Worm (Caenorhabditis elegans) whole organism, early embryonic: ENCODE data around the gene T16G12.4.

Experiments used
- B0310.2 ChIP-seq: sonication (generic microtip); optimal IDR thresholded peaks from 2 replicates; lab custom pipeline; 2016; ENCODE audit warnings: mild to moderate bottlenecking, missing genetic modification characterization, missing compliant biosample characterization
- ama-1 ChIP-seq: fragments of 150-350 bp; optimal IDR thresholded peaks from 2 replicates; lab custom pipeline; 2014
- ceh-13 ChIP-seq: fragments of 200-800 bp; sonication (Bioruptor generic); optimal IDR thresholded peaks from 2 replicates; lab custom pipeline; 2018; ENCODE audit warnings: mild to moderate bottlenecking, missing genetic modification characterization, missing compliant biosample characterization
- ets-7 ChIP-seq: sonication (generic microtip); optimal IDR thresholded peaks from 2 replicates; lab custom pipeline; 2016; ENCODE audit warnings: missing genotype, missing genetic modification characterization, missing compliant biosample characterization
- flt-1 ChIP-seq: fragments of 200-800 bp; sonication (Bioruptor generic); IDR thresholded peaks from 2 replicates; pipeline ENCODE4 v1.3.6; 2022; ENCODE audit warnings: missing genetic modification characterization, missing compliant biosample characterization
- hmg-4 ChIP-seq: fragments of 200-800 bp; sonication (Bioruptor generic); optimal IDR thresholded peaks from 2 replicates; lab custom pipeline; 2018; ENCODE audit warnings: mild to moderate bottlenecking, missing genetic modification characterization, missing compliant biosample characterization
- hnd-1 ChIP-seq: sonication (generic microtip); optimal IDR thresholded peaks from 2 replicates; lab custom pipeline; 2016; ENCODE audit warnings: missing genetic modification characterization, missing compliant biosample characterization
- pes-1 ChIP-seq: fragments of 200-800 bp; sonication (Bioruptor generic); IDR thresholded peaks from 2 replicates; pipeline ENCODE4 v1.3.6; 2022; ENCODE audit warnings: missing genetic modification reagents, missing genetic modification characterization, missing compliant biosample characterization
- scrt-1 ChIP-seq: fragments of 200-800 bp; sonication (Bioruptor generic); IDR thresholded peaks from 2 replicates; pipeline ENCODE4 v1.3.6; 2022; ENCODE audit warnings: missing genetic modification characterization, missing compliant biosample characterization
- sea-1 ChIP-seq: fragments of 200-800 bp; sonication (Bioruptor generic); conservative IDR thresholded peaks from 2 replicates; pipeline ENCODE4 v1.3.6; 2022; ENCODE audit warnings: missing genetic modification characterization, missing compliant biosample characterization
- tbx-37 ChIP-seq: fragments of 200-800 bp; sonication (Bioruptor generic); conservative IDR thresholded peaks from 2 replicates; pipeline ENCODE4 v1.3.6; 2022; ENCODE audit warnings: missing genetic modification reagents, missing genetic modification characterization, missing compliant biosample characterization
- tra-4 ChIP-seq: sonication (generic microtip); optimal IDR thresholded peaks from 2 replicates; lab custom pipeline; 2017; ENCODE audit warnings: missing genetic modification characterization, missing compliant biosample characterization

ce11 chrIII:10085574-10085973 lies 28.0 kb downstream of the T16G12.4 start:
- TF ChIP-seq ama-1 (lab: Kevin White, UChicago) (no peak), B0310.2 (tag; lab: Kevin White, UChicago) (no peak), hmg-4 (no peak), pes-1 (GFP tag; lab: Robert Waterston, UW) (no peak), tra-4 (tag; lab: Kevin White, UChicago) (no peak), tbx-37 (no peak), scrt-1 (GFP tag; lab: Robert Waterston, UW) (no peak), hnd-1 (tag; lab: Kevin White, UChicago) (no peak), ets-7 (tag; lab: Kevin White, UChicago) (no peak), ceh-13 (no peak), flt-1 (GFP tag; lab: Robert Waterston, UW) (no peak), sea-1 (no peak)
